Fruit fly (Drosophila melanogaster): ENCODE measurements around the gene Theg.

Theg gene

DNA sequence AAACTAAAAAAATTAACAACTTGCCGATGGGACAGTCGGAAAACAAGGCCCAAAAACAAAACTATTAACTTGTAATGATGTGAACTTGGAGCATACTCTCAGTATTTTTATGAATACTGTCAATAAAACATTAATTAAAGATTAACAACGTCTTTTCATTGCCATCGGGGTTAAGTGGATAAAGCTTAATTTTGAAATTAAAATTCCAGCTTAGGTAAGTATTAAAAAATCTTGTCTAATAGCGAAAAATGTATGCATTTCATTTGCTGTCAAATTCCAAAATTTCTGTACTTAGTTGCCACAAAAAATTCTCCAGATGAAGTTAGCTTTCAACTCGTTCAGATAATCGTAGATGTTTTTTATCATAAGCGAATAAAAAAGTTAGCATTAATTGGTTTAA lies at the start of gene Theg:
Gene Theg, plus strand, starts transcription at position 301 of the 400 bp plus-strand sequence.
- no peak for TF ChIP-seq CTCF (optimal IDR thresholded peaks at IDR 0.05)

DNA sequence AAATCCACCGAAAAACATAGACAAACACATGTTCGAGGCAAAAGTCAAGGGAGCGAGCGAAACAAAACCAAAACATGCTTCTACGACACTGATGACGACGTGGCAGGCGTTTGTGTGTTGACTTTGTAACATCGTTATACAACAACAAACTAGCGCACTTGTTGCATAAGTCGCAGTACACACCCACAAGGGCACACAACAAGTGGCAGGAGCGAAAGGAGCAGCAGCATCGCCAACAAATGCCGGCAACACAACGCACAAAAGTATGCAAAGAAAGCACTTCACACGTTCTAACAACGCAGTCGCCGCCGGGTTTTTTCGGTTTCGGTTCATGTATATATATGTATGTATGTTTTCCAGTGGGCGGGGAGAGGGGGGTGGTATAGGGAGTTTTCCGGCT lies 46.7 kb upstream of the Theg start:
- TF ChIP-seq CG8478 (optimal IDR thresholded peaks at IDR 0.05) (no peak), CTCF (optimal IDR thresholded peaks at IDR 0.05) (no peak)

DNA sequence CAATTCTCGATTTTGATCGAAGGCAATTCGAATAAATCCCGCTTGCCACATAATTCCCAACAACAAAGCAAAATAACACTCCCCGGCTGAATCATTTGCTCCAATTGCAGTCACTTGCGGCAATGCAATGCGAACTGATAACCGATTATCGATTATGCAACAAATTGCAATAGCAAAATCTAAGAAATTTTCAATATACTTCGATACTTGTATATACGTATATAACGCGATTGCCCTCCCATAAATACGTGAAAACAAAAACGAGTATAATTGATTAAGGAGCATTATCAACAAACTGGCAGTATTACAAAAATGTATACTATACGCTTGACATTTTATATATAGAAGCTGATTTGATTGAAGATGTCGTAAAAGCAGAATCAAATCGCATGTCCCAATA lies 44.7 kb upstream of the Theg start:
- no peak for TF ChIP-seq CG8478 (optimal IDR thresholded peaks at IDR 0.05)

DNA sequence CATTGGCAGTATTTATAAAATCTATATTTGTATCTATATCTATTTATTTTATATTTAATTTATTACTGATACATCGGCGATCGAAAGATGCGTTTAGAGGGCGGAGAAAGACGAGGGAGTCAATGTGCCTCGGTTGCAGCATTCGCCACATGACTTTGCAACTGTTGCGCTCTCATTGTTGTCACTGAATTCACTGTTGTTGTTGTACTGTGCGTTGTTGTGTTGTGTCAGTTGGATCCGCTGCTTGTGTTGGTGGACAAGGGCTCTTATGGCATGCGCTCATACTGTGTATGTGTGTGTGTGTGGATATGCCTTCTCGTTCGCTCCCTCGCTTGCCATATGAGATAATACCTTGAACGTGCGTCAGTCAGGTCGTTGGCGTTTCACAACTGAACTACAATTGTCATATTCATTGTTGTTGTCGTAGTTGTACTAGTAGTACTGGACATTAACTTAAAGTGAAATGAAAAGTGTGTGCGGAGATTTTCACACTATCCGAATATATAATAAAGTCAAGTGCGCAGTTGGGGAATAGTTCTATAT lies 43.9 kb upstream of the Theg start:
- TF ChIP-seq CG8478 (optimal IDR thresholded peaks at IDR 0.05) (no peak), CTCF (optimal IDR thresholded peaks at IDR 0.05) (no peak)

DNA sequence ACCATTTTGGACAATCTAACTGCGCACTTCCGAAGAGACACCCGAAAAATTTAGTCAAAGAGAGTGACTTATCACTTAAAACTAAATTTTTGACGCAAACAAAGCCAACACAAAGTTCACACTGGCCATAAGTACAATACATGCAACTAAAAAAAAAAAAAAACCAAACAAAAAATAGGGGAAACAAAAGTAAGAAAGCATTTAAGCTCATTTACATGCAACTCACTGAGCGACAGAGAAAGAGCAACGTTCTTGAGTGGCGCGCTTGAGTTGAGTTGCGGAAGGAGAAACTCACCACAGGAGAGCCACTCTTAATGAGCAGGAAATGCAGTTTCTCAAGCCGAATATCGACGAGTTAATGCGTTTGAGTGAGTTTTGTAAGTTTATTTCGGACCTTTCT lies 43.4 kb upstream of the Theg start:
- TF ChIP-seq CTCF (optimal IDR thresholded peaks at IDR 0.05) (no peak), CG8478 (optimal IDR thresholded peaks at IDR 0.05) (no peak)

DNA sequence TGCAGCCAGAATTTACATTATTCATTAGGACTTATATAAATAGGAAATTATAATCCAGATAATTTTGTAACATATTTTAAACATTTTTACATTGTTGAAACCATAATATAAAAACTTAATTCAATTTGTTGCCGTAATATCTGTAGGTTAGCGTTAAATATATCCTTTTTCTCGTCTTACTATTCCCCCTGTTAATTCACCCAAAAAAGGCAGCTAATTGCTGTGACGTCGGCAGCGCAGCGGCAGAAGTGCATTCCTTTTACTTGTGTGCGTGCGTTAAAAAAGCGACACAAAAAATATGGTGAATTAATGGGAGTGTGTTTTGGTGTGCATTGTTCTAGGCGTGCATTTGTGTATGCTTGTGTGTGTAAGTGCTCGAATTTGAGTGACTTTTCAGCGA lies 42.9 kb upstream of the Theg start:
- TF ChIP-seq CG8478 (optimal IDR thresholded peaks at IDR 0.05) (no peak), CTCF (optimal IDR thresholded peaks at IDR 0.05) (no peak)

DNA sequence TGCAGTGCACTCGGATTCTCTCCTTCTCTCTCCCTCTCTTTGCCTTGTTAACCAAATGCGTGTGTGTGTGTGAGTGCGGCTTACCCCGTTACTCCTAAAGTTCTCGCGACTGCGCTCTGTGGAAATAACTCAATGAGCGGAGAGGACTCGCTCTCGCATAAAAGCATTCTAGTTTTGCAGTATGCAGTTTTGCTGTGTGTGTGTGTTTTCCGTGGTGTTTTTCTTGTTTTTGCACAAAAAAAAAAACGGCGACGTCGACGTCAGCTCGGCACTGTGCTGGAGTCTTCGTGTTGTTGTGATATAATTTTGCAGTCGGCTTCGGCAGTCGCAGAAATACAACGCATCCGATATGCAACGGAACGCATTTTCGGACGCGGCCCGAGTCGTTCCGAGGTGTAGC lies 42.4 kb upstream of the Theg start:
- TF ChIP-seq CTCF (optimal IDR thresholded peaks at IDR 0.05) (no peak), CG8478 (optimal IDR thresholded peaks at IDR 0.05) (no peak)

DNA sequence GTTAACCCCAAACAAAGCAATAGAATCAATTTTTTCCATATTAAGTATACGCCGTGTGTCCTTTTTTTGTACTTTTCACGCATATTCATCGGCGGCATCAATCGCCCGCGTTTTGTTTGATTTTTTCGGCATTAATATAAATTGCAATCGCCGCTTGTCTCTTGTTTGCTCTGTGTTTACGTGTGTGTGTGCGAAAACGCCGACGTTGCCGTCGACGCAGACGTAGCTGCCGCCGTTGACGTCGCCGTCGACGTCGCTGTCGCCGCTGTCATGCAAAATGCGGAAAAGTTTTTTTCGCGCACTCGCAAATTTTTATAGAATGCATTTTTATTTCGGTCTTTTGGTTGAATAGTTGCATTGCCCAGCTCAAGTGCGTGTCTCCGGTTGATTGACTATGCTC lies 41.5 kb upstream of the Theg start:
- TF ChIP-seq CTCF (optimal IDR thresholded peaks at IDR 0.05): no peak

DNA sequence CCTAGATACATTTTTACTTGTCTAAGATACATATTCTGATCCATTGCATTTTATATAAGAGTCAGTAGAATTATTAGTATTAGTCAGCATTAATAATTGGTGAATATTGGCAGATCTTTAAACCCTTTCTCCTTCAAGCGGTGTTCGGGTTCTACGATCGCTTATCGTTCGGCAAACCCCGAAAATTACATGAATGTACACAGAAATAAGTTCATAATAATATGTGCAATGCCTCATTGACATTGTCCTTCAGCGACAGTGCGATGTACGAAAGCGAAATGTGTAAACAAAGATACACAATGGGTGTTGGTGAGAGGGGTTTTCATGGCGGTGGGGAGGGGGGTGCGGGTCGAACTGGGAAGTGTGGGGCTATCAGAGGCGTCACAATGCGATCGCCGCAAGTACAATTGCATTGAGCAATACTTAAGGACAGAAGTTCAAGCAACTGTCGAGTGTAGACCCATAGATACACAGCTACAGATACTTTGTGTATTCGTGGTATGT lies 38.1 kb upstream of the Theg start:
- TF ChIP-seq CTCF (optimal IDR thresholded peaks at IDR 0.05) (no peak), CG8478 (optimal IDR thresholded peaks at IDR 0.05) (no peak)

DNA sequence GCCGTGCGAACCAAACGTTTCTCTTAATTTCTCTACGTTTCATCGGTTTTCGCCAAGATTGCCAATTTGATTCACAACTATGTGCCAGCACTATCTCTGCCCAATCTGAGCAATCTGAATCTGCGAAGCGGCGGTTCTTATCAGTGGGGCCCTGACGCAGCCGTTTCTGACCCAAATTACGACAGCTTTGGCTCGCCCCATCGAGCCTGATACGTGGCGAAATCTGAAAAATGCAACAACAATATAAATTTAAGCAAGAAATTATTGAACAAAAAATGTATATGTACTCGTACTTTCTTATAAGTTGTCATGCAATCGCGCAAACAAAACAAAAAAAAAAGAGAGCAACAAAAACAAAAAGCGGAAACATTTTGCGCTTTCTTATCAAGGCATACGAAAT lies 37.5 kb upstream of the Theg start:
- TF ChIP-seq CG8478 (optimal IDR thresholded peaks at IDR 0.05) (no peak), CTCF (optimal IDR thresholded peaks at IDR 0.05) (no peak)

DNA sequence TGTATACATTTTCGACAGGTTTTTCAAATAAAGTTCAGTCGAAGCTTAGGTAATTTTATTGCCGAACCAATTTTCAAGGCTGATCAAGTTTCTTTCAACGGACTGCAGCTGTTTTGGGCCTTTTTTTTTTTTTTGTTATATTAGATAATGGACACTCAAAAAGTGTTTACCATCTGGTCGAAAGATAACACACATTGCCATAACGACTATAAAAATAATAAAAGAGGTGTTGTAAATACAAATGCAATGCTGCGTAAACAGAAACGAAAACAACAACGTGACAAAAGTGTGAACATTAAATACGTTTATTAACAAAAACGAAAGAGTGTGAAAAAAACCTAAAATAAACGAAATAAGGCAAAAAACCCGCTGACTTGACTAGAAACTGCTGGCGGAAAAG lies 36.7 kb upstream of the Theg start:
- TF ChIP-seq CG8478 (optimal IDR thresholded peaks at IDR 0.05): no peak
- TF ChIP-seq CTCF (optimal IDR thresholded peaks at IDR 0.05): no peak

DNA sequence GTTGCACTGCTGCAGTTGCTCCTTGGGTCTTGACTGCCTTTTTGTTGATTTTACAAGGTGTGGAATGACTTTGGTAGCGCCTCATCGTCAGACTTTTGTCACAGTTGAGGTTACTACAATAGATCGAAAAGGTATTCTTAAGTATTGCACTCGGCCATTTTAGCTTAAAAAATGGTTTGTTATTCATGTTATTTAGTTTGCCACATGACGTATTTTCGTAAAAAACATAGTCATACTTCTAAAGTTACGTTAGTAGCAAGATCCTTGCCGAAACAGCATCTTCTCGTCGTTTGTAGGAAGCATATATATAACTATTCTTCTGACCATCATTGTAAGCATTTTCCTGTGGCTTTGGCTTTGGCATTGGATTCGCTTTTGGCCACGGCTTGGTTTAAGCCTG lies 35.1 kb upstream of the Theg start:
- TF ChIP-seq CG8478 (optimal IDR thresholded peaks at IDR 0.05) (no peak), CTCF (optimal IDR thresholded peaks at IDR 0.05) (no peak)

DNA sequence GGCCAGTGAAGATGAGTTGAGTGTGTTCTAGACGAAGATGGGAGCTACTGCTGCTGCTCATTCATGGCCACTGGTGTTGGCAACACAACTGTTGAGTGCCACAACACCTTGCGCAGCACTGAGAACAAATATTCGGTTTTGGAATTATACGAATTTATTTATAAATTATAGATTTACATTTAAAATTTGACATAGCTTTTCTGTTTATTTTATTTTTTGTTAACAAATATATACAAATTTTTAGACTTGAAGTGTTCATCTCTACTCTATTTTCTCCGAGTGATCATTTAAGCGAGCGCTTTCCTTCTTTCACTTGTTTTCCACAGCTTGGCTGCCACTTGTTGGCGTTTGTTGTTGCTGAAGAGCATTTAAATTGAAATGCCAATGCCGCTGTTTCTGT lies 27.0 kb upstream of the Theg start:
- TF ChIP-seq CG8478 (optimal IDR thresholded peaks at IDR 0.05) (no peak), CTCF (optimal IDR thresholded peaks at IDR 0.05) (no peak)

DNA sequence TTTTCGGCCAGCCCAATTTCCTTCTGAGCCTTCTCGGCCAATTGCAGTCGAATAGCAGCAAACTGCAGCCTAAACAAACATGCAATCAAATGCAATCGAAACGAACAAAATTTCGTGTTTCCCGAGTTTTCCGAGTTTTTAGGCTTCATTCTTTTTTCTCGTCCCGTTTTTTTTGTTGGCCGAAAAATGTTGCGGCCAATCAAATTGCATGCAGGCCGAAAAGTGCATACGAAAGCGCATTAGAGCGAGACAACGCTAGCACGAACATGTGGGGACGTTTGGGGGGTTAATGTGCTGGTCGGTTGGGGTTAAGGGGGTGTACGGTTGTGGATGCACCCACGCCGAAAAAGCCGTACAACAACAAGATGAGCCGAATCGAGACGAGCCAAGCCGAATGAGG lies 24.7 kb upstream of the Theg start:
- TF ChIP-seq CTCF (optimal IDR thresholded peaks at IDR 0.05) (no peak), CG8478 (optimal IDR thresholded peaks at IDR 0.05) (no peak)

DNA sequence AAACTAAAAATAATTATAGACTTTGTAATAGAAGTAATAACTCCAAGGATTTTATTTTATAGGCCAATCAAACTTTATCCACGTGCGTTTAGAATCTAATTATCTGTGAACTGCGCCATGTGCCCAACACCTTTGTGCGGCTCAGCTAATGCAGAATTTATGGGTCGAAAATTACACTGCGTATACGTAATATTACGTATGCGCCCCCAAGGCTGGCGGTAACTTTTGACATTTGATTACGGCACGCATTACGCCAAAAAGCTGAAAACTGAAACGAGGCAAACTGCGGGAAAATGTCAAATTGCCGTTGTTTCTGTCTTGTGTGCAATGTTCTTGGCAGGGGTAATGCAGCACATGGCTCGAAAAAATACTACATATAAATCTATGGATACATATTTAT lies 22.9 kb upstream of the Theg start:
- TF ChIP-seq CTCF (optimal IDR thresholded peaks at IDR 0.05) (no peak), CG8478 (optimal IDR thresholded peaks at IDR 0.05) (no peak)

DNA sequence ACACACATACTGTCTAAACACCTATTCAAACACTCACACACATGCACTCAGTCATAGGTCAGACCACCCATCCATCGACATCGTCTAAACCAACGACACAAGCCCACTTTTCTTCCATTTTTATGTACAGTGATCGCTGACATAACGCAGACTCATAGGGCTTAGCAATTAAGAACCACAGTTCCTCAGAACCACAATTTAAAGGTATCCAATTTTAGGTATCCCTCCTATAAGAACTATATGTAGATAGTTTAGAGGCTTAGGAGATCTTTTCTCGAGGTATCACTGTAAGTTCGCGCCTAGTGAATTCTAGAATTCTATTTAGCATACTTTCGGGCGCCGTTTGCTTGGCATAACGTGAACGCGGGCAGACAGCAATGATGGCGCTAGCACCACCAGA lies 21.6 kb upstream of the Theg start:
- TF ChIP-seq CG8478 (optimal IDR thresholded peaks at IDR 0.05) (no peak), CTCF (optimal IDR thresholded peaks at IDR 0.05) (no peak)

DNA sequence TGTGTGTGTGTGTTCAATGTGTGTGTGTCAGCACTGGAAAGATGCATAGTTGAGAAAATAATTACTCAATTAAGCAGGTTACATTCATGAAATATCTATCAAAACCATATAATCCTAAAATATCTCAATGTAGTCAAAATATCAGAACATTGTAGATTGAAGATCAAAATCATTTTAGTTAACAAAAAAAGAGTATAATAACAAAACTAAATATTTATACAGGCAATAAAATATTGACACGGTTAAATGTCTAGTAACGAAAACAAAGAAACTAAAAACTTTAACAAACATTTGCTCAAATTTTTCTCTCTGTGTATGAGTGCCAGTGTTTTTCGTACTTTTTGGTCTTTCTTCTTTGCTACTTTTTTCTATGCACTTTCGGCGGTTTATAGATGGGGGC lies 15.6 kb upstream of the Theg start:
- TF ChIP-seq CTCF (optimal IDR thresholded peaks at IDR 0.05) (no peak), CG8478 (optimal IDR thresholded peaks at IDR 0.05) (no peak)

DNA sequence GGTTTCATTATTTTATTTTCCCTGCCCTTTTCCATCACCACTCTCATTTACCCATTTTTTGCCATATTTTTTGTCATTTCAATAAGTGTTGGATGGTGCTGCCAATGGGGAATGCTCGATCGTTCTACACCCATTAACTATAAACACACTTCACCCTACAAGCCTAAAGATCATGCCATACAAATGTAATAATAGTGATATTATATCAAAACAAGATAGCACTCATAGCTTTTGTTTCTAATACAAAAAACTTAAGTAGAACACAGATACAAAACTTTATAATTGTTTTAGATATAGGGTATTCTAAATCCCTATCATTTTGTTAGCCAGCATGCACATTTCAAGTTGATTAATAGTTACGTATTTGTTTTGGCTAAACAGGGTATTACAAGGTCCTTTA lies 14.9 kb upstream of the Theg start:
- TF ChIP-seq CTCF (optimal IDR thresholded peaks at IDR 0.05) (no peak), CG8478 (optimal IDR thresholded peaks at IDR 0.05) (no peak)

Measured in S2 (cell line).